Fruit fly (Drosophila melanogaster) whole organism, embryonic: ENCODE results near the gene CG6959.
A peak's percentile ranks its signal among the peaks of the same experiment; 100 is the strongest.

Experiments used
- Blimp-1 ChIP-seq: fragments of 200-800 bp; sonication (Bioruptor generic); optimal IDR thresholded peaks from 3 replicates; lab custom pipeline; 2018; ENCODE audit warnings: missing biosample characterization, missing genetic modification characterization, mild to moderate bottlenecking, moderate library complexity, missing genetic modification reagents
- CG11696 ChIP-seq: fragments of 200-800 bp; sonication (Bioruptor generic); IDR thresholded peaks from 2 replicates; pipeline ENCODE4 v1.3.6; 2022; ENCODE audit warnings: missing biosample characterization, missing genetic modification characterization
- CG12769 ChIP-seq: fragments of 200-800 bp; sonication (Bioruptor generic); optimal IDR thresholded peaks from 2 replicates; lab custom pipeline; 2019; ENCODE audit warnings: missing biosample characterization, mild to moderate bottlenecking, missing genetic modification characterization, moderate library complexity
- CG13775 ChIP-seq: fragments of 200-800 bp; sonication (Bioruptor generic); optimal IDR thresholded peaks from 3 replicates; lab custom pipeline; 2017; ENCODE audit warnings: missing biosample characterization, mild to moderate bottlenecking, missing genetic modification characterization
- CG15696 ChIP-seq: fragments of 200-800 bp; sonication (Bioruptor generic); optimal IDR thresholded peaks from 2 replicates; lab custom pipeline; 2019; ENCODE audit warnings: missing biosample characterization, mild to moderate bottlenecking, missing genetic modification characterization, moderate library complexity
- CG17359 ChIP-seq: fragments of 200-800 bp; sonication (Bioruptor generic); optimal IDR thresholded peaks from 3 replicates; lab custom pipeline; 2018; ENCODE audit warnings: missing biosample characterization, mild to moderate bottlenecking, missing genetic modification characterization, moderate library complexity
- CG17385 ChIP-seq: fragments of 200-800 bp; sonication (Bioruptor generic); optimal IDR thresholded peaks from 3 replicates; lab custom pipeline; 2018; ENCODE audit warnings: missing biosample characterization, mild to moderate bottlenecking, missing genetic modification characterization
- CG17612 ChIP-seq: fragments of 200-800 bp; sonication (Bioruptor generic); IDR thresholded peaks from 2 replicates; pipeline ENCODE4 v1.3.6; 2022; ENCODE audit warnings: missing biosample characterization, missing genetic modification characterization
- CG30431 ChIP-seq: fragments of 200-800 bp; sonication (Bioruptor generic); optimal IDR thresholded peaks from 2 replicates; lab custom pipeline; 2017; ENCODE audit warnings: missing biosample characterization, missing genetic modification characterization
- CG3065 ChIP-seq: fragments of 200-800 bp; sonication (Bioruptor generic); optimal IDR thresholded peaks from 2 replicates; lab custom pipeline; 2016; ENCODE audit warnings: missing biosample characterization, missing genetic modification characterization
- CG31388 ChIP-seq: fragments of 200-800 bp; sonication (Bioruptor generic); optimal IDR thresholded peaks from 2 replicates; lab custom pipeline; 2016; ENCODE audit warnings: missing biosample characterization, missing genetic modification characterization
- CG6813 ChIP-seq: fragments of 200-800 bp; sonication (Bioruptor generic); optimal IDR thresholded peaks from 2 replicates; lab custom pipeline; 2017; ENCODE audit warnings: missing biosample characterization, missing genetic modification characterization, mild to moderate bottlenecking, moderate library complexity, missing genetic modification reagents
- CG8359 ChIP-seq: fragments of 200-800 bp; sonication (Bioruptor generic); optimal IDR thresholded peaks from 2 replicates; lab custom pipeline; 2017; ENCODE audit warnings: missing biosample characterization, mild to moderate bottlenecking, missing genetic modification characterization, borderline replicate concordance
- Doc3 ChIP-seq: fragments of 200-800 bp; sonication (Bioruptor generic); IDR thresholded peaks from 3 replicates; pipeline ENCODE4 v1.3.6; 2022; ENCODE audit warnings: missing biosample characterization, missing genetic modification characterization; ENCODE audit not compliant: partially characterized antibody
- Fer3 ChIP-seq: fragments of 200-800 bp; sonication (Bioruptor generic); optimal IDR thresholded peaks from 2 replicates; lab custom pipeline; 2018; ENCODE audit warnings: missing biosample characterization, mild to moderate bottlenecking, missing genetic modification characterization, moderate library complexity
- H2.0 ChIP-seq: fragments of 200-800 bp; sonication (Bioruptor generic); IDR thresholded peaks from 2 replicates; pipeline ENCODE4 v1.3.6; 2022; ENCODE audit warnings: missing biosample characterization, missing genetic modification characterization
- HmgZ ChIP-seq: fragments of 200-800 bp; sonication (Bioruptor generic); optimal IDR thresholded peaks from 2 replicates; lab custom pipeline; 2018; ENCODE audit warnings: missing biosample characterization, mild to moderate bottlenecking, missing genetic modification characterization
- Kr ChIP-seq: fragments of 200-800 bp; sonication (Bioruptor generic); optimal IDR thresholded peaks from 2 replicates; lab custom pipeline; 2017; ENCODE audit warnings: missing biosample characterization, mild to moderate bottlenecking, missing genetic modification characterization
- Lim3 ChIP-seq: fragments of 200-800 bp; sonication (Bioruptor generic); IDR thresholded peaks from 2 replicates; pipeline ENCODE4 v1.3.6; 2022; ENCODE audit warnings: missing biosample characterization, missing genetic modification characterization
- MBD-R2 ChIP-seq: fragments of 200-800 bp; sonication (Bioruptor generic); IDR thresholded peaks from 2 replicates; pipeline ENCODE4 v1.3.6; 2022; ENCODE audit warnings: missing biosample characterization, missing genetic modification characterization
- NC2α ChIP-seq: fragments of 200-800 bp; sonication (Bioruptor generic); optimal IDR thresholded peaks from 2 replicates; lab custom pipeline; 2016; ENCODE audit warnings: missing biosample characterization, missing genetic modification characterization
- NC2β ChIP-seq: fragments of 200-800 bp; sonication (Bioruptor generic); optimal IDR thresholded peaks from 2 replicates; lab custom pipeline; 2016; ENCODE audit warnings: missing biosample characterization, missing genetic modification characterization
- Nf-YA ChIP-seq: fragments of 200-800 bp; sonication (Bioruptor generic); IDR thresholded peaks from 2 replicates; pipeline ENCODE4 v1.3.6; 2022; ENCODE audit warnings: missing biosample characterization, missing genetic modification characterization
- Pdp1 ChIP-seq, 2 experiments: fragments of 200-800 bp; sonication (Bioruptor generic); optimal IDR thresholded peaks; 3 replicates each; lab custom pipeline; 2016; ENCODE audit warnings: missing biosample characterization in 2 of 2, missing genetic modification characterization in 2 of 2, mild to moderate bottlenecking in 1 of 2, moderate library complexity in 1 of 2
- Ptx1 ChIP-seq: fragments of 200-800 bp; sonication (Bioruptor generic); IDR thresholded peaks from 2 replicates; pipeline ENCODE4 v1.3.6; 2022; ENCODE audit warnings: missing biosample characterization, missing genetic modification characterization
- Ravus ChIP-seq: fragments of 200-800 bp; sonication (Bioruptor generic); IDR thresholded peaks from 2 replicates; pipeline ENCODE4 v1.3.6; 2022; ENCODE audit warnings: missing biosample characterization, missing genetic modification characterization
- YL-1 ChIP-seq: fragments of 200-800 bp; sonication (Bioruptor generic); optimal IDR thresholded peaks from 3 replicates; lab custom pipeline; 2017; ENCODE audit warnings: missing biosample characterization, mild to moderate bottlenecking, missing genetic modification characterization
- aop ChIP-seq: fragments of 200-800 bp; sonication (Bioruptor generic); IDR thresholded peaks from 2 replicates; pipeline ENCODE4 v1.3.6; 2022; ENCODE audit warnings: missing biosample characterization, missing genetic modification characterization
- az2 ChIP-seq: fragments of 200-800 bp; sonication (Bioruptor generic); optimal IDR thresholded peaks from 3 replicates; lab custom pipeline; 2016; ENCODE audit warnings: missing biosample characterization, missing genetic modification characterization
- chn ChIP-seq: fragments of 200-800 bp; sonication (Bioruptor generic); optimal IDR thresholded peaks from 2 replicates; lab custom pipeline; 2016; ENCODE audit warnings: missing biosample characterization, missing genetic modification characterization
- dati ChIP-seq: fragments of 200-800 bp; sonication (Bioruptor generic); IDR thresholded peaks from 2 replicates; pipeline ENCODE4 v1.3.6; 2022; ENCODE audit warnings: missing biosample characterization, missing genetic modification characterization
- disco-r ChIP-seq: fragments of 200-800 bp; sonication (Bioruptor generic); optimal IDR thresholded peaks from 2 replicates; lab custom pipeline; 2016; ENCODE audit warnings: missing biosample characterization, missing genetic modification characterization
- emc ChIP-seq: fragments of 200-800 bp; sonication (Bioruptor generic); optimal IDR thresholded peaks from 2 replicates; lab custom pipeline; 2016; ENCODE audit warnings: missing biosample characterization, missing genetic modification characterization
- fd96Cb ChIP-seq: fragments of 200-800 bp; sonication (Bioruptor generic); optimal IDR thresholded peaks from 2 replicates; lab custom pipeline; 2018; ENCODE audit warnings: missing biosample characterization, mild to moderate bottlenecking, missing genetic modification characterization, moderate library complexity
- ftz-f1 ChIP-seq: fragments of 200-800 bp; sonication (Bioruptor generic); optimal IDR thresholded peaks from 2 replicates; lab custom pipeline; 2016; ENCODE audit warnings: missing biosample characterization, missing genetic modification characterization
- hkb ChIP-seq, 2 experiments: fragments of 200-800 bp in 1 of 2; fragments of >200 bp in 1 of 2; sonication (Bioruptor generic) in 1 of 2; IDR thresholded peaks in 1 of 2; optimal IDR thresholded peaks in 1 of 2; 2 replicates each; pipeline versions ENCODE4 v1.3.6 to Lab custom; 2017 to 2022; ENCODE audit warnings: missing biosample characterization in 1 of 2, missing genetic modification characterization in 1 of 2
- inv ChIP-seq: fragments of 200-800 bp; sonication (Bioruptor generic); IDR thresholded peaks from 2 replicates; pipeline ENCODE4 v1.3.6; 2022; ENCODE audit warnings: missing biosample characterization, missing genetic modification characterization; ENCODE audit not compliant: partially characterized antibody
- lbe ChIP-seq: fragments of 200-800 bp; sonication (Bioruptor generic); optimal IDR thresholded peaks from 2 replicates; lab custom pipeline; 2016; ENCODE audit warnings: missing biosample characterization, mild to moderate bottlenecking, missing genetic modification characterization
- lmd ChIP-seq: fragments of 200-800 bp; sonication (Bioruptor generic); IDR thresholded peaks from 2 replicates; pipeline ENCODE4 v1.3.6; 2022; ENCODE audit warnings: missing biosample characterization, missing genetic modification characterization
- mirr ChIP-seq: fragments of 200-800 bp; sonication (Bioruptor generic); optimal IDR thresholded peaks from 3 replicates; lab custom pipeline; 2018; ENCODE audit warnings: missing biosample characterization, mild to moderate bottlenecking, missing genetic modification characterization
- nom ChIP-seq: fragments of 200-800 bp; sonication (Bioruptor generic); optimal IDR thresholded peaks from 2 replicates; lab custom pipeline; 2017; ENCODE audit warnings: missing biosample characterization, missing genetic modification characterization, mild to moderate bottlenecking, moderate library complexity, missing genetic modification reagents
- pb ChIP-seq: fragments of 200-800 bp; sonication (Bioruptor generic); optimal IDR thresholded peaks from 3 replicates; lab custom pipeline; 2016; ENCODE audit warnings: missing biosample characterization, missing genetic modification characterization
- seq ChIP-seq: fragments of 200-800 bp; sonication (Bioruptor generic); IDR thresholded peaks from 2 replicates; pipeline ENCODE4 v1.3.6; 2022; ENCODE audit warnings: missing biosample characterization, missing genetic modification characterization
- slou ChIP-seq: fragments of 200-800 bp; sonication (Bioruptor generic); optimal IDR thresholded peaks from 3 replicates; lab custom pipeline; 2016; ENCODE audit warnings: missing biosample characterization, missing genetic modification characterization
- slp2 ChIP-seq: fragments of 200-800 bp; sonication (Bioruptor generic); optimal IDR thresholded peaks from 2 replicates; lab custom pipeline; 2016; ENCODE audit warnings: missing biosample characterization, missing genetic modification characterization
- sqz ChIP-seq: fragments of 200-800 bp; sonication (Bioruptor generic); optimal IDR thresholded peaks from 3 replicates; lab custom pipeline; 2018; ENCODE audit warnings: missing biosample characterization, mild to moderate bottlenecking, missing genetic modification characterization
- tap ChIP-seq: fragments of 200-800 bp; optimal IDR thresholded peaks from 3 replicates; lab custom pipeline; 2019; ENCODE audit warnings: missing biosample characterization, mild to moderate bottlenecking, missing genetic modification characterization, moderate library complexity
- toy ChIP-seq: fragments of 200-800 bp; sonication (Bioruptor generic); IDR thresholded peaks from 2 replicates; pipeline ENCODE4 v1.3.6; 2022; ENCODE audit warnings: missing biosample characterization, missing genetic modification characterization

CG6959 gene

dm6 chr3R:11849378-11850249, 19.6 kb downstream of the CG6959 start (continued):
- TF ChIP-seq az2 (peak; percentile 95), Doc3 (GFP tag; lab: Robert Waterston, UW) (no peak), Nf-YA (GFP tag; lab: Robert Waterston, UW) (peak; percentile 80), slou (peak; percentile 55), CG31388 (GFP tag; lab: Kevin White, UChicago) (peak; percentile 84), H2.0 (peak; percentile 83), Ptx1 (GFP tag; lab: Robert Waterston, UW) (peak; percentile 92), HmgZ (peak; percentile 55), Pdp1 (GFP tag; optimal IDR thresholded peaks at IDR 0.05; lab: Kevin White, UChicago) (peak; percentile 91 to 93), lmd (GFP tag; lab: Robert Waterston, UW) (peak; percentile 88), aop (GFP tag; lab: Robert Waterston, UW) (no peak; the same call in none of the 2 replicates), ftz-f1 (GFP tag; lab: Kevin White, UChicago) (no peak), hkb (optimal IDR thresholded peaks at IDR 0.05; lab: Kevin White, UChicago) (no peak), hkb (GFP tag; IDR thresholded peaks at IDR 0.05; lab: Robert Waterston, UW) (peak; percentile 86), CG3065 (GFP tag; lab: Kevin White, UChicago) (peak; percentile 86), disco-r (peak; percentile 83), YL-1 (GFP tag; lab: Kevin White, UChicago) (peak; percentile 11), chn (GFP tag; lab: Kevin White, UChicago) (peak; percentile 93), sqz (GFP tag; lab: Kevin White, UChicago) (peak; percentile 70), NC2β (GFP tag; lab: Kevin White, UChicago) (peak; percentile 91), CG17359 (peak; percentile 96), Ravus (peak; percentile 35; the same call in 1 of the 2 replicates), Fer3 (peak; percentile 68), fd96Cb (tag; lab: Kevin White, UChicago) (peak; percentile 96), CG17385 (peak; percentile 81), lbe (GFP tag; lab: Kevin White, UChicago) (no peak), CG30431 (GFP tag; lab: Kevin White, UChicago) (peak; percentile 83), CG6813 (GFP tag; lab: Kevin White, UChicago) (peak; percentile 78), CG15696 (tag; lab: Kevin White, UChicago) (peak; percentile 38), MBD-R2 (GFP tag; lab: Robert Waterston, UW) (peak; percentile 15; the same call in 1 of the 2 replicates), NC2α (GFP tag; lab: Kevin White, UChicago) (peak; percentile 86), seq (GFP tag; lab: Robert Waterston, UW) (peak; percentile 73), slp2 (peak; percentile 93), dati (GFP tag; lab: Robert Waterston, UW) (peak; percentile 91), pb (GFP tag; lab: Kevin White, UChicago) (peak; percentile 82), CG11696 (peak; percentile 49; the same call in 1 of the 2 replicates), CG13775 (GFP tag; lab: Kevin White, UChicago) (peak; percentile 67), inv (GFP tag; lab: Robert Waterston, UW) (no peak), Lim3 (peak; percentile 82), toy (GFP tag; lab: Robert Waterston, UW) (peak; percentile 56; the same call in 1 of the 2 replicates), tap (peak; percentile 91), mirr (GFP tag; lab: Kevin White, UChicago) (no peak), Kr (GFP tag; lab: Kevin White, UChicago) (no peak), emc (GFP tag; lab: Kevin White, UChicago) (peak; percentile 36), Blimp-1 (peak; percentile 97), nom (GFP tag; lab: Kevin White, UChicago) (peak; percentile 14), CG8359 (GFP tag; lab: Kevin White, UChicago) (peak; percentile 78), CG17612 (peak; percentile 66; the same call in 1 of the 2 replicates), CG12769 (tag; lab: Kevin White, UChicago) (peak; percentile 89)
